Fruit fly (Drosophila melanogaster) whole organism, embryonic: ENCODE data around the gene CG13126.
A peak's percentile ranks its signal among the peaks of the same experiment; 100 is the strongest.

Source experiments
- Awh ChIP-seq: fragments of 200-800 bp; sonication (Bioruptor generic); IDR thresholded peaks from 2 replicates; pipeline ENCODE4, ENCODE4 v1.3.6; 2022; ENCODE audit warnings: missing biosample characterization, missing genetic modification characterization
- CG10565 ChIP-seq: fragments of 200-800 bp; sonication (Bioruptor generic); optimal IDR thresholded peaks from 3 replicates; lab custom pipeline; 2016; ENCODE audit warnings: missing biosample characterization, mild to moderate bottlenecking, missing genetic modification characterization
- CG11093 ChIP-seq: fragments of 200-800 bp; sonication (Bioruptor generic); IDR thresholded peaks from 3 replicates; pipeline ENCODE4 v1.3.6; 2022; ENCODE audit warnings: missing biosample characterization, missing genetic modification characterization
- CG11247 ChIP-seq: fragments of 200-800 bp; sonication (Bioruptor generic); IDR thresholded peaks from 2 replicates; pipeline ENCODE4 v1.3.6; 2022; ENCODE audit warnings: missing biosample characterization, missing genetic modification characterization
- CG12104 ChIP-seq: fragments of 200-800 bp; sonication (Bioruptor generic); optimal IDR thresholded peaks from 3 replicates; lab custom pipeline; 2016; ENCODE audit warnings: missing biosample characterization, missing genetic modification characterization
- CG12299 ChIP-seq: fragments of 200-800 bp; sonication (Bioruptor generic); optimal IDR thresholded peaks from 2 replicates; lab custom pipeline; 2018; ENCODE audit warnings: missing biosample characterization, mild to moderate bottlenecking, missing genetic modification characterization
- CG13287 ChIP-seq: fragments of 200-800 bp; sonication (Bioruptor generic); IDR thresholded peaks from 2 replicates; pipeline ENCODE4 v1.3.6; 2022; ENCODE audit warnings: missing biosample characterization, missing genetic modification characterization; ENCODE audit not compliant: partially characterized antibody
- CG14710 ChIP-seq: fragments of 200-800 bp; sonication (Bioruptor generic); optimal IDR thresholded peaks from 3 replicates; lab custom pipeline; 2019; ENCODE audit warnings: missing biosample characterization, mild to moderate bottlenecking, missing genetic modification characterization, moderate library complexity
- CG14860 ChIP-seq: fragments of 200-800 bp; sonication (Bioruptor generic); IDR thresholded peaks from 3 replicates; pipeline ENCODE4 v1.3.6; 2022; ENCODE audit warnings: missing biosample characterization, missing genetic modification characterization; ENCODE audit not compliant: partially characterized antibody
- CG1529 ChIP-seq: fragments of 200-800 bp; sonication (Bioruptor generic); optimal IDR thresholded peaks from 3 replicates; lab custom pipeline; 2018; ENCODE audit warnings: missing biosample characterization, missing genetic modification characterization
- CG17328 ChIP-seq: fragments of 200-800 bp; sonication (Bioruptor generic); IDR thresholded peaks from 2 replicates; pipeline ENCODE4 v1.3.6; 2022; ENCODE audit warnings: missing biosample characterization, missing genetic modification characterization
- CG2199 ChIP-seq: fragments of 200-800 bp; sonication (Bioruptor generic); IDR thresholded peaks from 3 replicates; pipeline ENCODE4 v1.3.6; 2022; ENCODE audit warnings: missing biosample characterization, missing genetic modification characterization
- CG2712 ChIP-seq: fragments of 200-800 bp; optimal IDR thresholded peaks from 3 replicates; lab custom pipeline; 2019; ENCODE audit warnings: missing biosample characterization, mild to moderate bottlenecking, missing genetic modification characterization, moderate library complexity
- CG4328 ChIP-seq: fragments of 200-800 bp; sonication (Bioruptor generic); optimal IDR thresholded peaks from 3 replicates; lab custom pipeline; 2017; ENCODE audit warnings: missing biosample characterization, missing genetic modification reagents, missing genetic modification characterization
- CG4730 ChIP-seq: fragments of 200-800 bp; sonication (Bioruptor generic); IDR thresholded peaks from 2 replicates; pipeline ENCODE4 v1.3.6; 2022; ENCODE audit warnings: missing biosample characterization, missing genetic modification characterization
- CG7839 ChIP-seq: fragments of 200-800 bp; sonication (Bioruptor generic); optimal IDR thresholded peaks from 3 replicates; lab custom pipeline; 2018; ENCODE audit warnings: missing biosample characterization, mild to moderate bottlenecking, missing genetic modification characterization, moderate library complexity
- CG8281 ChIP-seq: fragments of 200-800 bp; sonication (Bioruptor generic); optimal IDR thresholded peaks from 2 replicates; lab custom pipeline; 2018; ENCODE audit warnings: missing biosample characterization, mild to moderate bottlenecking, missing genetic modification characterization, moderate library complexity
- CG8765 ChIP-seq: fragments of 200-800 bp; sonication (Bioruptor generic); IDR thresholded peaks from 2 replicates; pipeline ENCODE4 v1.3.6; 2022; ENCODE audit warnings: missing biosample characterization, missing genetic modification characterization
- Dad ChIP-seq: fragments of 200-800 bp; sonication (Bioruptor generic); optimal IDR thresholded peaks from 3 replicates; lab custom pipeline; 2016; ENCODE audit warnings: missing biosample characterization, missing genetic modification characterization
- Dll ChIP-seq: fragments of 200-800 bp; sonication (Bioruptor generic); IDR thresholded peaks from 4 replicates; pipeline ENCODE4 v1.3.6; 2022; ENCODE audit warnings: missing biosample characterization, missing genetic modification characterization; ENCODE audit not compliant: partially characterized antibody
- Dref ChIP-seq: fragments of 200-800 bp; sonication (Bioruptor generic); IDR thresholded peaks from 2 replicates; pipeline ENCODE4 v1.3.6; 2022; ENCODE audit warnings: missing biosample characterization, missing genetic modification characterization
- Hand ChIP-seq: fragments of 200-800 bp; sonication (Bioruptor generic); optimal IDR thresholded peaks from 2 replicates; lab custom pipeline; 2017; ENCODE audit warnings: mild to moderate bottlenecking, missing biosample characterization, missing genetic modification reagents, missing genetic modification characterization
- HmgZ ChIP-seq: fragments of 200-800 bp; sonication (Bioruptor generic); optimal IDR thresholded peaks from 2 replicates; lab custom pipeline; 2018; ENCODE audit warnings: missing biosample characterization, mild to moderate bottlenecking, missing genetic modification characterization
- MBD-R2 ChIP-seq: fragments of 200-800 bp; sonication (Bioruptor generic); IDR thresholded peaks from 2 replicates; pipeline ENCODE4 v1.3.6; 2022; ENCODE audit warnings: missing biosample characterization, missing genetic modification characterization
- Nf-YC ChIP-seq: fragments of 200-800 bp; optimal IDR thresholded peaks from 3 replicates; lab custom pipeline; 2019; ENCODE audit warnings: missing biosample characterization, mild to moderate bottlenecking, missing genetic modification characterization, moderate library complexity
- Optix ChIP-seq: fragments of 200-800 bp; sonication (Bioruptor generic); IDR thresholded peaks from 3 replicates; pipeline ENCODE4 v1.3.6; 2022; ENCODE audit warnings: missing biosample characterization, missing genetic modification characterization
- Scr ChIP-seq: fragments of 200-800 bp; sonication (Bioruptor generic); IDR thresholded peaks from 2 replicates; pipeline ENCODE4 v1.3.6; 2022; ENCODE audit warnings: missing biosample characterization, missing genetic modification characterization; ENCODE audit not compliant: partially characterized antibody
- Taf1 ChIP-seq: fragments of 200-800 bp; sonication (Bioruptor generic); IDR thresholded peaks from 2 replicates; pipeline ENCODE4 v1.3.6; 2022; ENCODE audit warnings: missing biosample characterization, missing genetic modification characterization
- bsh ChIP-seq, 2 experiments: fragments of 200-800 bp; sonication (Bioruptor generic); optimal IDR thresholded peaks; 2 replicates each; lab custom pipeline; 2017 to 2018; ENCODE audit warnings: mild to moderate bottlenecking in 2 of 2, missing biosample characterization in 2 of 2, missing genetic modification characterization in 2 of 2, moderate library complexity in 1 of 2
- dan ChIP-seq: fragments of 200-800 bp; sonication (Bioruptor generic); IDR thresholded peaks from 2 replicates; pipeline ENCODE4 v1.3.6; 2022; ENCODE audit warnings: missing biosample characterization, missing genetic modification characterization
- dpn ChIP-seq, 2 experiments: fragments of 200-800 bp; sonication (Bioruptor generic); optimal IDR thresholded peaks; 3 replicates each; lab custom pipeline; 2016; ENCODE audit warnings: missing biosample characterization in 2 of 2, missing genetic modification characterization in 2 of 2
- grau ChIP-seq: fragments of 200-800 bp; optimal IDR thresholded peaks from 3 replicates; lab custom pipeline; 2019; ENCODE audit warnings: missing biosample characterization, mild to moderate bottlenecking, missing genetic modification characterization, moderate library complexity
- hbn ChIP-seq: fragments of 200-800 bp; sonication (Bioruptor generic); IDR thresholded peaks from 2 replicates; pipeline ENCODE4 v1.3.6; 2022; ENCODE audit warnings: missing biosample characterization, missing genetic modification characterization; ENCODE audit not compliant: partially characterized antibody
- ken ChIP-seq: fragments of 200-800 bp; sonication (Bioruptor generic); IDR thresholded peaks from 3 replicates; pipeline ENCODE4 v1.3.6; 2022; ENCODE audit warnings: missing biosample characterization, missing genetic modification characterization
- maf-S ChIP-seq: fragments of 200-800 bp; sonication (Bioruptor generic); optimal IDR thresholded peaks from 2 replicates; lab custom pipeline; 2016; ENCODE audit warnings: missing biosample characterization, missing genetic modification characterization
- mld ChIP-seq: fragments of 200-800 bp; sonication (Bioruptor generic); IDR thresholded peaks from 3 replicates; pipeline ENCODE4 v1.3.6; 2022; ENCODE audit warnings: missing biosample characterization, missing genetic modification characterization; ENCODE audit not compliant: partially characterized antibody
- nerfin-1 ChIP-seq: fragments of 200-800 bp; sonication (Bioruptor generic); optimal IDR thresholded peaks from 3 replicates; lab custom pipeline; 2019; ENCODE audit warnings: missing biosample characterization, mild to moderate bottlenecking, missing genetic modification characterization, moderate library complexity
- nom ChIP-seq: fragments of 200-800 bp; sonication (Bioruptor generic); optimal IDR thresholded peaks from 2 replicates; lab custom pipeline; 2017; ENCODE audit warnings: missing biosample characterization, missing genetic modification characterization, mild to moderate bottlenecking, moderate library complexity, missing genetic modification reagents
- onecut ChIP-seq: fragments of 200-800 bp; sonication (Bioruptor generic); IDR thresholded peaks from 2 replicates; pipeline ENCODE4 v1.3.6; 2022; ENCODE audit warnings: missing biosample characterization, missing genetic modification characterization
- p53 ChIP-seq: fragments of 200-800 bp; sonication (Bioruptor generic); optimal IDR thresholded peaks from 2 replicates; lab custom pipeline; 2016; ENCODE audit warnings: missing biosample characterization, missing genetic modification characterization
- prd ChIP-seq, 3 experiments: fragments of >200 bp in 2 of 3; fragments of 200-800 bp in 1 of 3; sonication (Bioruptor generic) in 1 of 3; optimal IDR thresholded peaks in 2 of 3; IDR thresholded peaks in 1 of 3; 2 replicates in 2 of 3; 3 replicates in 1 of 3; pipeline versions ENCODE4 v1.3.6 to Lab custom; 2017 to 2022; ENCODE audit warnings: missing biosample characterization in 1 of 3, missing genetic modification characterization in 1 of 3
- rib ChIP-seq: fragments of 200-800 bp; sonication (Bioruptor generic); IDR thresholded peaks from 2 replicates; pipeline ENCODE4 v1.3.6; 2022; ENCODE audit warnings: missing biosample characterization, missing genetic modification characterization
- run ChIP-seq: fragments of 200-800 bp; sonication (Bioruptor generic); optimal IDR thresholded peaks from 3 replicates; lab custom pipeline; 2018; ENCODE audit warnings: missing biosample characterization, mild to moderate bottlenecking, missing genetic modification characterization
- seq ChIP-seq: fragments of 200-800 bp; sonication (Bioruptor generic); IDR thresholded peaks from 2 replicates; pipeline ENCODE4 v1.3.6; 2022; ENCODE audit warnings: missing biosample characterization, missing genetic modification characterization
- shn ChIP-seq: fragments of 200-800 bp; sonication (Bioruptor generic); optimal IDR thresholded peaks from 3 replicates; lab custom pipeline; 2016; ENCODE audit warnings: missing biosample characterization, missing genetic modification characterization
- sr ChIP-seq: fragments of 200-800 bp; sonication (Bioruptor generic); IDR thresholded peaks from 3 replicates; pipeline ENCODE4 v1.3.6; 2022; ENCODE audit warnings: missing biosample characterization, missing genetic modification characterization
- tup ChIP-seq: fragments of 200-800 bp; sonication (Bioruptor generic); optimal IDR thresholded peaks from 2 replicates; lab custom pipeline; 2016; ENCODE audit warnings: missing biosample characterization, mild to moderate bottlenecking, missing genetic modification characterization, moderate library complexity
- twi ChIP-seq: fragments of 200-800 bp; optimal IDR thresholded peaks from 2 replicates; lab custom pipeline; 2019; ENCODE audit warnings: missing biosample characterization, mild to moderate bottlenecking, missing genetic modification characterization, moderate library complexity

CG13126 gene

dm6 chr2L:9966983-9967737 lies 13.2 kb upstream of the CG13126 start, which contains the start of the genes Dref and RpL13 (continued):
- TF ChIP-seq prd (optimal IDR thresholded peaks at IDR 0.05; lab: Kevin White, UChicago): no peak
- TF ChIP-seq prd (GFP tag; IDR thresholded peaks at IDR 0.05; lab: Robert Waterston, UW): peak; percentile 60
- TF ChIP-seq CG4730: no peak; the same call in 1 of the 2 replicates
- TF ChIP-seq shn (GFP tag; lab: Kevin White, UChicago): peak; percentile 82
- peak; percentile 85 for TF ChIP-seq Scr (GFP tag; lab: Robert Waterston, UW)
- TF ChIP-seq sr (GFP tag; lab: Robert Waterston, UW): peak; percentile 85; the same call in 2 of the 3 replicates
- peak; percentile 69 for TF ChIP-seq MBD-R2 (GFP tag; lab: Robert Waterston, UW)
- TF ChIP-seq CG14710: peak; percentile 92
- peak; percentile 93 for TF ChIP-seq HmgZ (tag; lab: Kevin White, UChicago)
- TF ChIP-seq seq (GFP tag; lab: Robert Waterston, UW): peak; percentile 77
- TF ChIP-seq Hand (GFP tag; lab: Kevin White, UChicago): peak; percentile 86
- peak; percentile 75; the same call in 2 of the 3 replicates for TF ChIP-seq ken (GFP tag; lab: Robert Waterston, UW)
- peak; percentile 65 for TF ChIP-seq Optix (GFP tag; lab: Robert Waterston, UW)
- TF ChIP-seq Nf-YC (tag; lab: Kevin White, UChicago): peak; percentile 83
- peak; percentile 61; the same call in 1 of the 2 replicates for TF ChIP-seq CG8765 (GFP tag; lab: Robert Waterston, UW)
- peak; percentile 78 for TF ChIP-seq run (tag; lab: Kevin White, UChicago)
- peak; percentile 75 for TF ChIP-seq CG11247
- TF ChIP-seq CG12299: peak; percentile 91
- peak; percentile 75 for TF ChIP-seq Awh (GFP tag; lab: Robert Waterston, UW)
- TF ChIP-seq CG7839 (tag; lab: Kevin White, UChicago): peak; percentile 82
- no peak for TF ChIP-seq CG11093
- TF ChIP-seq Dref (GFP tag; lab: Robert Waterston, UW): peak; percentile 81
- TF ChIP-seq CG1529 (GFP tag; lab: Kevin White, UChicago): peak; percentile 79
- peak; percentile 81 for TF ChIP-seq grau (tag; lab: Kevin White, UChicago)
- peak; percentile 92 for TF ChIP-seq nom (GFP tag; lab: Kevin White, UChicago)
- TF ChIP-seq rib (GFP tag; lab: Robert Waterston, UW): peak; percentile 27; the same call in 1 of the 2 replicates
- peak; percentile 85 for TF ChIP-seq CG2712 (tag; lab: Kevin White, UChicago)
- peak; percentile 73 for TF ChIP-seq p53
- TF ChIP-seq nerfin-1 (tag; lab: Kevin White, UChicago): peak; percentile 84
- TF ChIP-seq CG10565 (GFP tag; lab: Kevin White, UChicago): no peak
- TF ChIP-seq CG12104: peak; percentile 78
- TF ChIP-seq dan (GFP tag; lab: Robert Waterston, UW): no peak
- peak; percentile 67 for TF ChIP-seq hbn
- peak; percentile 85 for TF ChIP-seq Dad (GFP tag; lab: Kevin White, UChicago)
- peak; percentile 57 to 79 for TF ChIP-seq bsh (GFP tag; optimal IDR thresholded peaks at IDR 0.05; lab: Kevin White, UChicago)
- TF ChIP-seq CG2199 (GFP tag; lab: Robert Waterston, UW): no peak
- no peak for TF ChIP-seq mld (GFP tag; lab: Robert Waterston, UW)
- TF ChIP-seq CG8281 (tag; lab: Kevin White, UChicago): peak; percentile 70
- TF ChIP-seq Dll (GFP tag; lab: Robert Waterston, UW): peak; percentile 88
- peak; percentile 65 for TF ChIP-seq twi (tag; lab: Kevin White, UChicago)
- TF ChIP-seq Taf1: no peak; the same call in 1 of the 2 replicates
- peak; percentile 93 for TF ChIP-seq onecut (GFP tag; lab: Robert Waterston, UW)
- TF ChIP-seq CG4328: peak; percentile 95
- TF ChIP-seq dpn (GFP tag; optimal IDR thresholded peaks at IDR 0.05; lab: Kevin White, UChicago): peak; percentile 64 to 88
- TF ChIP-seq tup (GFP tag; lab: Kevin White, UChicago): peak; percentile 54
- peak; percentile 88 for TF ChIP-seq CG17328
- peak; percentile 85 for TF ChIP-seq CG13287 (GFP tag; lab: Robert Waterston, UW)
- peak; percentile 83 for TF ChIP-seq CG14860 (GFP tag; lab: Robert Waterston, UW)
- peak; percentile 78 for TF ChIP-seq maf-S
